Worm (Caenorhabditis elegans) whole organism, late embryonic: ENCODE measurements around the gene C14C11.1.

Experiments
- ama-1 ChIP-seq: fragments of 150-350 bp; optimal IDR thresholded peaks from 2 replicates; lab custom pipeline; 2014
- hlh-6 ChIP-seq: sonication (generic microtip); optimal IDR thresholded peaks from 2 replicates; lab custom pipeline; 2016; ENCODE audit warnings: missing genotype, missing genetic modification characterization, missing compliant biosample characterization
- nfya-1 ChIP-seq: sonication (generic microtip); optimal IDR thresholded peaks from 2 replicates; lab custom pipeline; 2017; ENCODE audit warnings: missing genetic modification characterization, mild to moderate bottlenecking, missing compliant biosample characterization, antibody characterized with exemption, moderate library complexity
- nhr-11 ChIP-seq: fragments of 150-350 bp; optimal IDR thresholded peaks from 2 replicates; lab custom pipeline; 2014; ENCODE audit warnings: missing biosample characterization, missing genetic modification characterization
- pha-4 ChIP-seq: fragments of 150-350 bp; optimal IDR thresholded peaks from 2 replicates; lab custom pipeline; 2018; ENCODE audit warnings: missing biosample characterization, missing genetic modification reagents, missing genetic modification characterization
- sox-4 ChIP-seq: sonication (generic microtip); optimal IDR thresholded peaks from 2 replicates; lab custom pipeline; 2017; ENCODE audit warnings: mild to moderate bottlenecking, missing genetic modification characterization, inconsistent platforms, missing compliant biosample characterization
- unc-55 ChIP-seq: sonication (generic microtip); optimal IDR thresholded peaks from 2 replicates; lab custom pipeline; 2017; ENCODE audit warnings: missing biosample characterization, missing genetic modification reagents, missing genetic modification characterization

DNA sequence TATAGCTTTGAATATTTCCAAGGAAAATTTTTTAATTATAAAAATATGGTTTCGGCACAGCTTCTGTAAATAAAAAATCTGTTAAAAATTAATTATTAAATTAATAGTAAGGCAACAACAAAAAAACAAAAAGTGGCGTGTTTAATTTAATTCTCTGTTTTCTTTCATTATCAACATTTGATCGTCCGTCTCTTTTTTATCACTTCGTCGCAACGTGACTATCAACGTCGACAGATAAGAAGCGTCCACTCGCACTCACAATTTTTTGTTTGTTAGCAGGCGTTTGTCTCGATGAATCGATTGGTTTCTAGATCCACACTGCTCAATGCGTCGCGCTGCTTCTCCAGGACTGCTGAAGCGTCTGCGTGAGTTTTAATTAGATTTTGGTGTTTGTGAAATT is 49.2 kb downstream of the C14C11.1 start, which contains the start of gene gcst-1:
- no peak for TF ChIP-seq pha-4
- no peak for TF ChIP-seq unc-55 (GFP tag; lab: Kevin White, UChicago)
- TF ChIP-seq sox-4 (tag; lab: Kevin White, UChicago) = no peak
- no peak for TF ChIP-seq ama-1
- TF ChIP-seq nfya-1 (tag; lab: Kevin White, UChicago) = no peak
- no peak for TF ChIP-seq nhr-11 (tag; lab: Kevin White, UChicago)
- no peak for TF ChIP-seq hlh-6
